Worm (Caenorhabditis elegans) whole organism, L4 larva: ENCODE data around the gene eif-3.B.
A peak's percentile ranks its signal among the peaks of the same experiment; 100 is the strongest.

Source experiments
- F26F4.8 ChIP-seq: fragments of 200-800 bp; sonication (Bioruptor generic); conservative IDR thresholded peaks from 2 replicates; pipeline ENCODE4 v1.3.6; 2022; ENCODE audit warnings: missing genetic modification characterization, missing compliant biosample characterization
- F49E8.2 ChIP-seq: sonication (generic microtip); optimal IDR thresholded peaks from 2 replicates; lab custom pipeline; 2016; ENCODE audit warnings: missing compliant biosample characterization, mild to moderate bottlenecking, missing genetic modification characterization, borderline replicate concordance
- Y48G9A.11 ChIP-seq: fragments of 200-800 bp; sonication (Bioruptor generic); IDR thresholded peaks from 2 replicates; pipeline ENCODE4 v1.3.6; 2022; ENCODE audit warnings: missing genetic modification reagents, missing genetic modification characterization, missing compliant biosample characterization
- ZK337.2 ChIP-seq: fragments of 200-800 bp; sonication (Bioruptor generic); IDR thresholded peaks from 2 replicates; pipeline ENCODE4 v1.3.6; 2022; ENCODE audit warnings: missing genetic modification reagents, missing genetic modification characterization, missing compliant biosample characterization
- aha-1 ChIP-seq: fragments of 150-350 bp; peaks from one replicate; lab custom pipeline; 2014; ENCODE audit warnings: missing biosample characterization, missing genetic modification characterization
- arid-1 ChIP-seq: fragments of 200-800 bp; sonication (Bioruptor generic); conservative IDR thresholded peaks from 2 replicates; pipeline ENCODE4 v1.3.6; 2022; ENCODE audit warnings: missing genetic modification reagents, missing genetic modification characterization, missing compliant biosample characterization
- attf-4 ChIP-seq: sonication (generic microtip); optimal IDR thresholded peaks from 3 replicates; lab custom pipeline; 2017; ENCODE audit warnings: missing biosample characterization, missing genetic modification characterization
- ceh-28 ChIP-seq: fragments of 150-350 bp; optimal IDR thresholded peaks from 2 replicates; lab custom pipeline; 2014; ENCODE audit warnings: missing biosample characterization, missing genetic modification reagents, missing genetic modification characterization
- ceh-62 ChIP-seq: sonication (generic microtip); optimal IDR thresholded peaks from 2 replicates; lab custom pipeline; 2017; ENCODE audit warnings: missing biosample characterization, missing genetic modification characterization
- daf-19 ChIP-seq: fragments of 200-800 bp; sonication (Bioruptor generic); conservative IDR thresholded peaks from 2 replicates; pipeline ENCODE4 v1.3.6; 2022; ENCODE audit warnings: missing genetic modification characterization, missing compliant biosample characterization
- daf-8 ChIP-seq: fragments of 200-800 bp; sonication (Bioruptor generic); IDR thresholded peaks from 2 replicates; pipeline ENCODE4 v1.3.6; 2022; ENCODE audit warnings: missing genetic modification characterization, missing compliant biosample characterization
- dmd-6 ChIP-seq: fragments of 200-800 bp; sonication (Bioruptor generic); IDR thresholded peaks from 2 replicates; pipeline ENCODE4 v1.3.6; 2022; ENCODE audit warnings: missing genetic modification reagents, missing genetic modification characterization, missing compliant biosample characterization
- dmd-8 ChIP-seq: fragments of 200-800 bp; sonication (Bioruptor generic); IDR thresholded peaks from 2 replicates; pipeline ENCODE4 v1.3.6; 2022; ENCODE audit warnings: missing genetic modification characterization, missing compliant biosample characterization
- egl-27 ChIP-seq: sonication (generic microtip); optimal IDR thresholded peaks from 3 replicates; lab custom pipeline; 2017; ENCODE audit warnings: missing biosample characterization, missing genetic modification reagents, missing genetic modification characterization
- egl-43 ChIP-seq: fragments of 200-800 bp; sonication (Bioruptor generic); IDR thresholded peaks from 2 replicates; pipeline ENCODE4 v1.3.6; 2022; ENCODE audit warnings: missing genetic modification reagents, missing genetic modification characterization, missing compliant biosample characterization
- gei-8 ChIP-seq: fragments of 200-800 bp; sonication (Bioruptor generic); optimal IDR thresholded peaks from 2 replicates; lab custom pipeline; 2018; ENCODE audit warnings: mild to moderate bottlenecking, missing genetic modification characterization, missing compliant biosample characterization
- lin-1 ChIP-seq: fragments of 200-800 bp; sonication (Bioruptor generic); IDR thresholded peaks from 2 replicates; pipeline ENCODE4 v1.3.6; 2022; ENCODE audit warnings: missing genetic modification reagents, missing genetic modification characterization, missing compliant biosample characterization
- lin-38 ChIP-seq: fragments of 200-800 bp; sonication (Bioruptor generic); IDR thresholded peaks from 2 replicates; pipeline ENCODE4 v1.3.6; 2022; ENCODE audit warnings: missing genetic modification reagents, missing genetic modification characterization, missing compliant biosample characterization
- lin-39 ChIP-seq: fragments of 150-350 bp; optimal IDR thresholded peaks from 2 replicates; lab custom pipeline; 2014; ENCODE audit warnings: missing biosample characterization, missing genetic modification reagents, missing genetic modification characterization
- lsy-2 ChIP-seq, 2 experiments: fragments of 150-350 bp in 1 of 2; sonication (generic microtip) in 1 of 2; optimal IDR thresholded peaks; 2 replicates each; lab custom pipeline; 2014 to 2017; ENCODE audit warnings: missing biosample characterization in 2 of 2, missing genetic modification characterization in 2 of 2
- madf-5 ChIP-seq, 2 experiments: fragments of 200-800 bp; sonication (Bioruptor generic); IDR thresholded peaks; 2 replicates each; pipeline ENCODE4 v1.3.6; 2022; ENCODE audit warnings: missing compliant biosample characterization in 2 of 2, missing genetic modification characterization in 2 of 2
- mdt-29 ChIP-seq: fragments of 200-800 bp; sonication (Bioruptor generic); IDR thresholded peaks from 2 replicates; pipeline ENCODE4 v1.3.6; 2022; ENCODE audit warnings: missing genetic modification reagents, missing genetic modification characterization, missing compliant biosample characterization
- mxl-3 ChIP-seq: fragments of 200-800 bp; sonication (Bioruptor generic); optimal IDR thresholded peaks from 2 replicates; lab custom pipeline; 2018; ENCODE audit warnings: mild to moderate bottlenecking, missing genetic modification characterization, missing compliant biosample characterization
- nhr-102 ChIP-seq: sonication (generic microtip); optimal IDR thresholded peaks from 2 replicates; lab custom pipeline; 2016; ENCODE audit warnings: mild to moderate bottlenecking, missing genetic modification characterization, moderate library complexity, missing compliant biosample characterization
- nhr-11 ChIP-seq: fragments of 150-350 bp; optimal IDR thresholded peaks from 2 replicates; lab custom pipeline; 2014; ENCODE audit warnings: missing biosample characterization, missing genetic modification characterization
- nhr-28 ChIP-seq: fragments of 150-350 bp; optimal IDR thresholded peaks from 2 replicates; lab custom pipeline; 2014; ENCODE audit warnings: missing biosample characterization, missing genetic modification characterization
- nhr-48 ChIP-seq: sonication (generic microtip); optimal IDR thresholded peaks from 2 replicates; lab custom pipeline; 2016; ENCODE audit warnings: mild to moderate bottlenecking, missing genetic modification characterization, missing compliant biosample characterization
- nhr-77 ChIP-seq: fragments of 150-350 bp; optimal IDR thresholded peaks from 2 replicates; lab custom pipeline; 2014; ENCODE audit warnings: missing biosample characterization, missing genetic modification characterization
- php-3 ChIP-seq: fragments of 200-800 bp; sonication (Bioruptor generic); IDR thresholded peaks from 2 replicates; pipeline ENCODE4 v1.3.6; 2022; ENCODE audit warnings: missing genetic modification reagents, missing genetic modification characterization, missing compliant biosample characterization
- pqm-1 ChIP-seq: sonication (generic microtip); optimal IDR thresholded peaks from 2 replicates; lab custom pipeline; 2017; ENCODE audit warnings: missing biosample characterization, missing genetic modification characterization
- rbr-2 ChIP-seq: sonication (generic microtip); optimal IDR thresholded peaks from 2 replicates; lab custom pipeline; 2016; ENCODE audit warnings: missing genotype, missing genetic modification characterization, missing compliant biosample characterization
- set-16 ChIP-seq: fragments of 200-800 bp; sonication (Bioruptor generic); IDR thresholded peaks from 2 replicates; pipeline ENCODE4 v1.3.6; 2022; ENCODE audit warnings: missing genetic modification reagents, missing genetic modification characterization, missing compliant biosample characterization
- snpc-1.2 ChIP-seq: fragments of 200-800 bp; sonication (Bioruptor generic); IDR thresholded peaks from 2 replicates; pipeline ENCODE4 v1.3.6; 2022; ENCODE audit warnings: missing genetic modification reagents, missing genetic modification characterization, missing compliant biosample characterization
- spr-1 ChIP-seq: sonication (generic microtip); optimal IDR thresholded peaks from 2 replicates; lab custom pipeline; 2016; ENCODE audit warnings: mild to moderate bottlenecking, missing genetic modification characterization, missing compliant biosample characterization
- spr-3 ChIP-seq: fragments of 200-800 bp; sonication (Bioruptor generic); optimal IDR thresholded peaks from 2 replicates; lab custom pipeline; 2018; ENCODE audit warnings: mild to moderate bottlenecking, missing genetic modification characterization, missing compliant biosample characterization
- unc-130 ChIP-seq: sonication (generic microtip); optimal IDR thresholded peaks from 2 replicates; lab custom pipeline; 2016; ENCODE audit warnings: missing genetic modification reagents, missing genetic modification characterization, missing compliant biosample characterization
- unc-62 ChIP-seq, 3 experiments: fragments of 150-350 bp in 1 of 3; sonication (generic microtip); optimal IDR thresholded peaks in 2 of 3; peaks in 1 of 3; 1 replicate in 1 of 3; 2 replicates in 2 of 3; lab custom pipeline; 2014 to 2017; ENCODE audit warnings: missing biosample characterization in 3 of 3, missing genetic modification characterization in 3 of 3, missing genetic modification reagents in 3 of 3, missing genotype in 1 of 3
- zip-2 ChIP-seq: fragments of 150-350 bp; optimal IDR thresholded peaks from 2 replicates; lab custom pipeline; 2014; ENCODE audit warnings: missing biosample characterization, missing genetic modification characterization
- ztf-11 ChIP-seq: fragments of 150-350 bp; optimal IDR thresholded peaks from 2 replicates; lab custom pipeline; 2014; ENCODE audit warnings: missing biosample characterization, missing genetic modification characterization

The eif-3.B gene

ce11 chrII:14765697-14766096, 29.5 kb upstream of the eif-3.B start:
- TF ChIP-seq set-16 (GFP tag; lab: Robert Waterston, UW): peak; percentile 41; the same call in 1 of the 2 replicates
- TF ChIP-seq egl-43 (GFP tag; lab: Robert Waterston, UW): peak; percentile 62; the same call in 1 of the 2 replicates
- TF ChIP-seq, all 104 proteins: peak for 2; not testable (repeated sequence) for 102

- TF ChIP-seq spr-3: no peak
- peak; percentile 61 for TF ChIP-seq ceh-28
- TF ChIP-seq lin-1 (GFP tag; lab: Robert Waterston, UW): no peak
- TF ChIP-seq, all 104 proteins: peak for 1
Measured at ce11 chrII:14768804-14769203, 26.4 kb upstream of the eif-3.B start.

ce11 chrII:14771096-14771495, 24.1 kb upstream of the eif-3.B start:
- TF ChIP-seq set-16 (GFP tag; lab: Robert Waterston, UW) (peak; percentile 72), nhr-11 (tag; lab: Kevin White, UChicago) (no peak), unc-62 (GFP tag; optimal IDR thresholded peaks at IDR 0.05 in 1 of 2; lab: Kevin White, UChicago) (peak in 1 of 2 experiments; percentile 79), unc-62 (tag; optimal IDR thresholded peaks at IDR 0.05; lab: Kevin White, UChicago) (no peak), egl-27 (no peak), daf-8 (GFP tag; lab: Robert Waterston, UW) (no peak), nhr-77 (tag; lab: Kevin White, UChicago) (no peak)

ce11 chrII:14772113-14772512, 23.1 kb upstream of the eif-3.B start:
- TF ChIP-seq set-16 (GFP tag; lab: Robert Waterston, UW) (peak; percentile 69), daf-19 (GFP tag; lab: Robert Waterston, UW) (no peak)
- TF ChIP-seq, all 104 proteins: peak for 1

- TF ChIP-seq pqm-1 (tag; lab: Kevin White, UChicago) (no peak), arid-1 (no peak), nhr-48 (tag; lab: Kevin White, UChicago) (no peak), lsy-2 (tag; optimal IDR thresholded peaks at IDR 0.05; lab: Kevin White, UChicago) (no peak), madf-5 (GFP tag; IDR thresholded peaks at IDR 0.05; lab: Robert Waterston, UW) (no peak), unc-62 (GFP tag; optimal IDR thresholded peaks at IDR 0.05 in 1 of 2; lab: Kevin White, UChicago) (no peak), unc-62 (tag; optimal IDR thresholded peaks at IDR 0.05; lab: Kevin White, UChicago) (no peak), attf-4 (no peak), dmd-6 (GFP tag; lab: Robert Waterston, UW) (no peak), mdt-29 (GFP tag; lab: Robert Waterston, UW) (no peak), rbr-2 (tag; lab: Kevin White, UChicago) (no peak), aha-1 (tag; lab: Kevin White, UChicago) (no peak), ceh-62 (tag; lab: Kevin White, UChicago) (no peak), php-3 (no peak), ZK337.2 (GFP tag; lab: Robert Waterston, UW) (no peak), lin-1 (GFP tag; lab: Robert Waterston, UW) (no peak), egl-43 (GFP tag; lab: Robert Waterston, UW) (no peak), nhr-102 (no peak), daf-19 (GFP tag; lab: Robert Waterston, UW) (no peak), spr-1 (no peak), Y48G9A.11 (GFP tag; lab: Robert Waterston, UW) (no peak)
Measured at ce11 chrII:14772956-14773788, 22.0 kb upstream of the eif-3.B start, which contains the start of gene Y54E2A.7. Gene Y54E2A.7 (minus strand): TSS chrII:14773006.

- TF ChIP-seq lin-39 (tag; lab: Kevin White, UChicago) (no peak), egl-43 (GFP tag; lab: Robert Waterston, UW) (no peak), gei-8 (no peak), mxl-3 (GFP tag; lab: Kevin White, UChicago) (no peak), snpc-1.2 (GFP tag; lab: Robert Waterston, UW) (no peak), F49E8.2 (peak; percentile 12), ztf-11 (tag; lab: Kevin White, UChicago) (no peak), zip-2 (tag; lab: Kevin White, UChicago) (no peak), dmd-8 (GFP tag; lab: Robert Waterston, UW) (no peak), lin-38 (0 out of 2 replicates have a peak, but pooled peaks have one; percentile 12), F26F4.8 (GFP tag; lab: Robert Waterston, UW) (no peak), unc-130 (GFP tag; lab: Kevin White, UChicago) (no peak), nhr-28 (tag; lab: Kevin White, UChicago) (no peak)
Measured at ce11 chrII:14778092-14778491, 17.1 kb upstream of the eif-3.B start, which contains the start of gene Y54E2A.8. Gene Y54E2A.8 (plus strand): TSS chrII:14778345.
